Worm (Caenorhabditis elegans): ENCODE results near the gene snr-1.

The snr-1 gene

DNA sequence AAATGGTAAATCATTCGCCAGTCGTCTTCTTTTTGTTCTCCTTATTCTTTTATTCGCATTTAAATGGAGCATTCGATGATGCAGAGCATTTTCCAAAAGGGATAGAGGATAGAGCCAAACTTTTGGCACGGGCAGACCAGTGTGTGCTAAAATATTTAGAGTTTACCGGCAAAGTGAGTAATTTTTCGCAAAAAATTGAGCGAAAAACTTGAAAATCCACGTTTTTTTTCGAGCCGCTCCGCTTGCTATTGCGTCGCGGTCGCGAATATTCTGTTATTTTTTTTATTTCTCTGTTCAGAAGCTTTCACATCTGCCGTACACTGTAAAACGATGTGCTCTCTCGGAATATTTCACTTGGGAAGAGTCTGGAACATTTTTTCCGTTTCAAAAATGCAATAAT, 1.0 kb downstream of the snr-1 start, which contains the start of gene Y116A8C.43:
Gene Y116A8C.43 (plus strand): TSS at position 3 of the 400 bp plus-strand sequence.
- no peak for TF ChIP-seq blmp-1 (tag; optimal IDR thresholded peaks at IDR 0.05; ENCODE audit: insufficient read depth)
- no peak for TF ChIP-seq sma-9 (GFP tag; optimal IDR thresholded peaks at IDR 0.05)
- no peak for TF ChIP-seq sma-9 (tag; optimal IDR thresholded peaks at IDR 0.05)
- TF ChIP-seq crh-2 (tag; optimal IDR thresholded peaks at IDR 0.05), result no peak
- TF ChIP-seq nhr-23 (tag; optimal IDR thresholded peaks at IDR 0.05), result no peak
- TF ChIP-seq ama-1 (optimal IDR thresholded peaks at IDR 0.05), result peak; percentile 52
- no peak for TF ChIP-seq skn-1 (tag; optimal IDR thresholded peaks at IDR 0.05)
- TF ChIP-seq peb-1 (tag; optimal IDR thresholded peaks at IDR 0.05), result no peak

- TF ChIP-seq nhr-129 (tag; optimal IDR thresholded peaks at IDR 0.05) (no peak), skn-1 (tag; optimal IDR thresholded peaks at IDR 0.05) (no peak), fos-1 (tag; optimal IDR thresholded peaks at IDR 0.05) (peak; percentile 14)
Measured at ce11 chrIV:17093701-17094100, 5.9 kb downstream of the snr-1 start, which contains the start of gene Y116A8C.29. Gene Y116A8C.29, plus strand, starts transcription at chrIV:17094028.

DNA sequence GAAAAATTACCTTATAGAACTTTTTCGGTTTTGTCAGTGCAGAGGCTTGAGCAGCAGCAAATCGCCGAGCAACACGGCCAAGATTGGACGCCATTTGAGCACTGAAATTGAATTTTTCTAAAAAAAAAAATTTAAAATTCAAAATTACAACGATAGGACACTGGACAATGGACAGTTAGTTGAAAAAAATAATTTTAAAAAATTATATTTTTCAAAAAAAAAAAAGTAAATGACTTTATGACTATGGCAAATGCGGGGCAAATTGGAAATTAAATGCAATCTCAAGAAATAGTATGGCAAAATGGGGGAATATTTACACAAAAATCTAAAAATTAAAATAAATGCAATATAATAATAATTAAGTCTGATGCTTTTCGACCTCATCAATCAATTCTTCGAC, 8.3 kb downstream of the snr-1 start, which contains the start of gene Y116A8C.27:
Gene Y116A8C.27 (minus strand): TSS at position 101 of the 400 bp plus-strand sequence.
- no peak for TF ChIP-seq nhr-21 (tag; optimal IDR thresholded peaks at IDR 0.05)
- TF ChIP-seq gmeb-1 (tag; optimal IDR thresholded peaks at IDR 0.05), result no peak
- TF ChIP-seq ztf-1 (GFP tag; conservative IDR thresholded peaks at IDR 0.05), result no peak
- TF ChIP-seq sem-4 (tag; optimal IDR thresholded peaks at IDR 0.05), result no peak
- TF ChIP-seq nhr-6 (tag; optimal IDR thresholded peaks at IDR 0.05), result no peak
- no peak for TF ChIP-seq blmp-1 (tag; optimal IDR thresholded peaks at IDR 0.05; ENCODE audit: insufficient read depth)
- no peak for TF ChIP-seq mdl-1 (tag; optimal IDR thresholded peaks at IDR 0.05)
- TF ChIP-seq nhr-11 (tag; optimal IDR thresholded peaks at IDR 0.05), result no peak
- no peak for TF ChIP-seq ztf-11 (tag; optimal IDR thresholded peaks at IDR 0.05)
- TF ChIP-seq ZK546.5 (tag; optimal IDR thresholded peaks at IDR 0.05), result no peak

- TF ChIP-seq nhr-25 (tag; optimal IDR thresholded peaks at IDR 0.05), result no peak
- TF ChIP-seq R02D3.7 (tag; optimal IDR thresholded peaks at IDR 0.05), result no peak
- TF ChIP-seq sem-4 (tag; optimal IDR thresholded peaks at IDR 0.05), result no peak
- TF ChIP-seq skn-1 (tag; optimal IDR thresholded peaks at IDR 0.05), result no peak
- TF ChIP-seq lin-13 (GFP tag; optimal IDR thresholded peaks at IDR 0.05), result no peak
- TF ChIP-seq unc-39 (tag; optimal IDR thresholded peaks at IDR 0.05), result no peak
- no peak for TF ChIP-seq blmp-1 (tag; optimal IDR thresholded peaks at IDR 0.05; ENCODE audit: insufficient read depth)
- no peak for TF ChIP-seq ztf-11 (tag; optimal IDR thresholded peaks at IDR 0.05)
- TF ChIP-seq nhr-23 (tag; optimal IDR thresholded peaks at IDR 0.05), result no peak
- TF ChIP-seq aly-2 (tag; optimal IDR thresholded peaks at IDR 0.05), result no peak
- TF ChIP-seq Y55F3AM.14 (GFP tag; optimal IDR thresholded peaks at IDR 0.05), result no peak
- no peak for TF ChIP-seq nhr-237 (tag; optimal IDR thresholded peaks at IDR 0.05)
- no peak for TF ChIP-seq ZK546.5 (tag; optimal IDR thresholded peaks at IDR 0.05)
- TF ChIP-seq F13H6.1 (tag; optimal IDR thresholded peaks at IDR 0.05), result no peak
Measured at ce11 chrIV:17099113-17099512, 11.3 kb downstream of the snr-1 start.

ce11 chrIV:17100148-17100547, 12.3 kb downstream of the snr-1 start, which contains the start of gene bca-2:
Gene bca-2, minus strand, starts transcription at chrIV:17100248.
- TF ChIP-seq C34F6.9 (tag; optimal IDR thresholded peaks at IDR 0.05) (no peak), F13H6.1 (tag; optimal IDR thresholded peaks at IDR 0.05) (no peak), aly-2 (tag; optimal IDR thresholded peaks at IDR 0.05) (no peak), nhr-11 (tag; optimal IDR thresholded peaks at IDR 0.05) (no peak), ztf-4 (tag; optimal IDR thresholded peaks at IDR 0.05) (no peak), sma-3 (GFP tag; optimal IDR thresholded peaks at IDR 0.05) (no peak), R02D3.7 (tag; optimal IDR thresholded peaks at IDR 0.05) (no peak), mdl-1 (tag; optimal IDR thresholded peaks at IDR 0.05) (no peak), nhr-12 (tag; optimal IDR thresholded peaks at IDR 0.05) (no peak), gmeb-1 (tag; optimal IDR thresholded peaks at IDR 0.05) (no peak), ama-1 (optimal IDR thresholded peaks at IDR 0.05) (no peak)

- TF ChIP-seq mab-5 (tag; optimal IDR thresholded peaks at IDR 0.05), result no peak
- TF ChIP-seq lsy-2 (tag; optimal IDR thresholded peaks at IDR 0.05), result peak in 1 of 2 experiments; percentile 6
- TF ChIP-seq C34F6.9 (tag; optimal IDR thresholded peaks at IDR 0.05), result no peak
- peak; percentile 44 for TF ChIP-seq nhr-129 (tag; optimal IDR thresholded peaks at IDR 0.05)
Measured at ce11 chrIV:17100628-17101338, 12.9 kb downstream of the snr-1 start.
